Fruit fly (Drosophila melanogaster) whole organism, prepupa: ENCODE results near the gene CG15471.

ENCODE experiments used
- Blimp-1 ChIP-seq: fragments of 200-800 bp; sonication (Bioruptor generic); optimal IDR thresholded peaks from 3 replicates; lab custom pipeline; 2017; ENCODE audit warnings: missing biosample characterization, missing genetic modification characterization, mild to moderate bottlenecking, moderate library complexity, missing genetic modification reagents
- CG10631 ChIP-seq: fragments of 200-800 bp; sonication (Bioruptor generic); optimal IDR thresholded peaks from 2 replicates; lab custom pipeline; 2016; ENCODE audit warnings: missing biosample characterization, missing genetic modification characterization
- CG10669 ChIP-seq: fragments of 200-800 bp; sonication (Bioruptor generic); optimal IDR thresholded peaks from 3 replicates; lab custom pipeline; 2018; ENCODE audit warnings: missing biosample characterization, mild to moderate bottlenecking, missing genetic modification characterization, moderate library complexity
- CG11294 ChIP-seq: fragments of 200-800 bp; sonication (Bioruptor generic); IDR thresholded peaks from 2 replicates; pipeline ENCODE4 v1.3.6; 2022; ENCODE audit warnings: missing biosample characterization, missing genetic modification characterization
- CG11762 ChIP-seq: fragments of 200-800 bp; sonication (Bioruptor generic); optimal IDR thresholded peaks from 3 replicates; lab custom pipeline; 2016; ENCODE audit warnings: missing biosample characterization, missing genetic modification characterization; ENCODE audit not compliant: insufficient read depth
- CG11902 ChIP-seq: fragments of 200-800 bp; sonication (Bioruptor generic); optimal IDR thresholded peaks from 3 replicates; lab custom pipeline; 2016; ENCODE audit warnings: missing biosample characterization, missing genetic modification characterization
- CG1621 ChIP-seq: fragments of 200-800 bp; sonication (Bioruptor generic); optimal IDR thresholded peaks from 3 replicates; lab custom pipeline; 2018; ENCODE audit warnings: missing biosample characterization, mild to moderate bottlenecking, missing genetic modification characterization
- CG16779 ChIP-seq: fragments of 200-800 bp; sonication (Bioruptor generic); optimal IDR thresholded peaks from 3 replicates; lab custom pipeline; 2017; ENCODE audit warnings: missing biosample characterization, mild to moderate bottlenecking, missing genetic modification characterization
- CG3032 ChIP-seq: fragments of 200-800 bp; optimal IDR thresholded peaks from 2 replicates; lab custom pipeline; 2019; ENCODE audit warnings: missing biosample characterization, mild to moderate bottlenecking, missing genetic modification characterization, moderate library complexity
- CG31627 ChIP-seq: fragments of 200-800 bp; sonication (Bioruptor generic); optimal IDR thresholded peaks from 3 replicates; lab custom pipeline; 2016; ENCODE audit warnings: missing biosample characterization, missing genetic modification characterization
- CG32006 ChIP-seq: fragments of 200-800 bp; sonication (Bioruptor generic); optimal IDR thresholded peaks from 3 replicates; lab custom pipeline; 2017; ENCODE audit warnings: missing biosample characterization, mild to moderate bottlenecking, missing genetic modification characterization
- CG3919 ChIP-seq: fragments of 200-800 bp; sonication (Bioruptor generic); optimal IDR thresholded peaks from 3 replicates; lab custom pipeline; 2016; ENCODE audit warnings: missing biosample characterization, missing genetic modification characterization
- CG6163 ChIP-seq: fragments of 200-800 bp; sonication (Bioruptor generic); IDR thresholded peaks from 3 replicates; pipeline ENCODE4 v1.3.6; 2022; ENCODE audit warnings: missing biosample characterization, missing genetic modification characterization
- CG6276 ChIP-seq: fragments of 200-800 bp; sonication (Bioruptor generic); optimal IDR thresholded peaks from 2 replicates; lab custom pipeline; 2017; ENCODE audit warnings: missing biosample characterization, mild to moderate bottlenecking, missing genetic modification characterization
- CG6792 ChIP-seq: fragments of 200-800 bp; sonication (Bioruptor generic); optimal IDR thresholded peaks from 3 replicates; lab custom pipeline; 2016; ENCODE audit warnings: missing biosample characterization, missing genetic modification characterization
- CG6808 ChIP-seq: fragments of 200-800 bp; sonication (Bioruptor generic); optimal IDR thresholded peaks from 3 replicates; lab custom pipeline; 2017; ENCODE audit warnings: missing biosample characterization, missing genetic modification characterization, mild to moderate bottlenecking, moderate library complexity, missing genetic modification reagents
- CG7368 ChIP-seq: fragments of 200-800 bp; sonication (Bioruptor generic); optimal IDR thresholded peaks from 3 replicates; lab custom pipeline; 2016; ENCODE audit warnings: missing biosample characterization, missing genetic modification characterization
- CG8119 ChIP-seq: fragments of 200-800 bp; sonication (Bioruptor generic); IDR thresholded peaks from 3 replicates; pipeline ENCODE4 v1.3.6; 2022; ENCODE audit warnings: missing biosample characterization, missing genetic modification characterization
- CG8632 ChIP-seq: fragments of 200-800 bp; sonication (Bioruptor generic); optimal IDR thresholded peaks from 3 replicates; lab custom pipeline; 2016; ENCODE audit warnings: missing biosample characterization, missing genetic modification characterization
- Eip78C ChIP-seq: fragments of 200-800 bp; sonication (Bioruptor generic); peaks from one replicate; lab custom pipeline; 2016; ENCODE audit warnings: missing biosample characterization, missing genetic modification characterization
- Eip93F ChIP-seq: fragments of 200-800 bp; sonication (Bioruptor generic); optimal IDR thresholded peaks from 2 replicates; lab custom pipeline; 2016; ENCODE audit warnings: missing biosample characterization, mild to moderate bottlenecking, missing genetic modification characterization
- Ets21C ChIP-seq: fragments of 200-800 bp; sonication (Bioruptor generic); optimal IDR thresholded peaks from 3 replicates; lab custom pipeline; 2016; ENCODE audit warnings: missing biosample characterization, missing genetic modification characterization
- Hr4 ChIP-seq: fragments of 200-800 bp; sonication (Bioruptor generic); optimal IDR thresholded peaks from 3 replicates; lab custom pipeline; 2016; ENCODE audit warnings: missing biosample characterization, missing genetic modification characterization
- Met ChIP-seq: fragments of 200-800 bp; sonication (Bioruptor generic); optimal IDR thresholded peaks from 3 replicates; lab custom pipeline; 2016; ENCODE audit warnings: missing biosample characterization, missing genetic modification characterization
- Sox14 ChIP-seq: fragments of 200-800 bp; sonication (Bioruptor generic); optimal IDR thresholded peaks from 3 replicates; lab custom pipeline; 2016; ENCODE audit warnings: missing biosample characterization, missing genetic modification characterization
- acj6 ChIP-seq: fragments of 200-800 bp; sonication (Bioruptor generic); optimal IDR thresholded peaks from 3 replicates; lab custom pipeline; 2016; ENCODE audit warnings: missing biosample characterization, missing genetic modification characterization
- cyc ChIP-seq: fragments of 200-800 bp; sonication (Bioruptor generic); optimal IDR thresholded peaks from 3 replicates; lab custom pipeline; 2016; ENCODE audit warnings: missing biosample characterization, missing genetic modification characterization
- dac ChIP-seq: fragments of 200-800 bp; sonication (Bioruptor generic); optimal IDR thresholded peaks from 2 replicates; lab custom pipeline; 2017; ENCODE audit warnings: missing biosample characterization, mild to moderate bottlenecking, missing genetic modification characterization
- dsx ChIP-seq: fragments of 200-800 bp; optimal IDR thresholded peaks from 3 replicates; lab custom pipeline; 2019; ENCODE audit warnings: missing biosample characterization, mild to moderate bottlenecking, missing genetic modification characterization, moderate library complexity; ENCODE audit not compliant: poor library complexity, severe bottlenecking
- eg ChIP-seq: fragments of 200-800 bp; sonication (Bioruptor generic); IDR thresholded peaks from 3 replicates; pipeline ENCODE4 v1.3.6; 2022; ENCODE audit warnings: missing biosample characterization, missing genetic modification characterization
- esn ChIP-seq: fragments of 200-800 bp; sonication (Bioruptor generic); optimal IDR thresholded peaks from 2 replicates; lab custom pipeline; 2016; ENCODE audit warnings: missing biosample characterization, mild to moderate bottlenecking, missing genetic modification characterization, moderate library complexity
- net ChIP-seq: fragments of 200-800 bp; sonication (Bioruptor generic); optimal IDR thresholded peaks from 3 replicates; lab custom pipeline; 2016; ENCODE audit warnings: missing biosample characterization, missing genetic modification characterization
- pdm3 ChIP-seq: fragments of 200-800 bp; sonication (Bioruptor generic); optimal IDR thresholded peaks from 3 replicates; lab custom pipeline; 2016; ENCODE audit warnings: missing biosample characterization, missing genetic modification characterization
- spab ChIP-seq: fragments of 200-800 bp; sonication (Bioruptor generic); optimal IDR thresholded peaks from 2 replicates; lab custom pipeline; 2017; ENCODE audit warnings: missing biosample characterization, mild to moderate bottlenecking, missing genetic modification characterization, missing genetic modification reagents
- svp ChIP-seq: fragments of 200-800 bp; sonication (Bioruptor generic); peaks from one replicate; lab custom pipeline; 2016; ENCODE audit warnings: missing biosample characterization, missing genetic modification characterization
- topi ChIP-seq: fragments of 200-800 bp; sonication (Bioruptor generic); optimal IDR thresholded peaks from 3 replicates; lab custom pipeline; 2016; ENCODE audit warnings: missing biosample characterization, missing genetic modification characterization
- vri ChIP-seq: fragments of 200-800 bp; sonication (Bioruptor generic); optimal IDR thresholded peaks from 3 replicates; lab custom pipeline; 2016; ENCODE audit warnings: missing biosample characterization, mild to moderate bottlenecking, missing genetic modification characterization

Gene CG15471

dm6 chrX:4771488-4771887 is 11.1 kb downstream of the CG15471 start, which contains the start of gene Klf15:
Klf15 (minus strand) TSS chrX:4771588.
- TF ChIP-seq CG7368 (GFP tag; lab: Kevin White, UChicago) = no peak
- TF ChIP-seq, all 60 proteins: peak for 0

- TF ChIP-seq CG32006 (GFP tag; lab: Kevin White, UChicago) (no peak), CG6276 (GFP tag; lab: Kevin White, UChicago) (no peak), CG31627 (GFP tag; lab: Kevin White, UChicago) (no peak), acj6 (no peak), CG16779 (no peak)
These were observed 12.6 kb downstream of the CG15471 start, which contains the start of gene CG15472 for dm6 chrX:4770037-4770436. CG15472 (minus strand) TSS chrX:4770137.

DNA sequence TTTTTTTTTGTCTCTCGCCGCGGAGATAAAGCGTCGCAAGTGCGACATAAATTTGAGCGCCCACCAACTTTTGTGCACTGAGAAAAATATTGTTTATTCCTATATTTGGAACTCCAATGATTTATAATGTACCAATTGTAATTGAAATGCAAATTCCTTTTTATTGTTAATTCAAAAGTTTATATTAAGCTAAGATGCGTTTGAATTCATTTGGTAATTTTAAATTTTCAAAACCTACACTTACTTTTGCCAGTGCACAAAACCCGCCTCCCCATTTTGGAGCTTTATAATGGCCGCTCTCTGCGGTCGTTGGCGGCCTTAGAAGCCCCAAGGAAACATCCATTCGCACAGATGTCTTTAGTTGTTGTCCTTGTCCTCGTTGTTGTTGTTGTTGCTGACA is 20.3 kb downstream of the CG15471 start:
- TF ChIP-seq CG7368 (GFP tag; lab: Kevin White, UChicago) = no peak
- TF ChIP-seq dac (GFP tag; lab: Kevin White, UChicago) = no peak
- TF ChIP-seq CG8632 (GFP tag; lab: Kevin White, UChicago) = no peak
- no peak for TF ChIP-seq dsx (GFP tag; lab: Kevin White, UChicago)
- 0 out of 3 replicates have a peak, but pooled peaks have one; percentile 36 for TF ChIP-seq eg (GFP tag; lab: Robert Waterston, UW)
- TF ChIP-seq CG11294 (GFP tag; lab: Robert Waterston, UW) = no peak
- TF ChIP-seq spab (GFP tag; lab: Kevin White, UChicago) = no peak
- no peak for TF ChIP-seq CG6792 (GFP tag; lab: Kevin White, UChicago)
- no peak for TF ChIP-seq CG6276 (GFP tag; lab: Kevin White, UChicago)
- TF ChIP-seq CG10631 = no peak
- TF ChIP-seq topi = no peak
- TF ChIP-seq CG1621 = no peak
- no peak for TF ChIP-seq acj6
- no peak for TF ChIP-seq Sox14 (GFP tag; lab: Kevin White, UChicago)
- no peak for TF ChIP-seq Eip93F (GFP tag; lab: Kevin White, UChicago)
- TF ChIP-seq Hr4 (GFP tag; lab: Kevin White, UChicago) = no peak
- TF ChIP-seq CG31627 (GFP tag; lab: Kevin White, UChicago) = no peak
- TF ChIP-seq CG6808 = no peak
- TF ChIP-seq CG8119 (GFP tag; lab: Robert Waterston, UW) = 0 out of 3 replicates have a peak, but pooled peaks have one; percentile 24
- TF ChIP-seq CG3032 (tag; lab: Kevin White, UChicago) = no peak
- peak; percentile 54 for TF ChIP-seq Eip78C (GFP tag; lab: Kevin White, UChicago)
- TF ChIP-seq CG11902 (GFP tag; lab: Kevin White, UChicago) = no peak
- TF ChIP-seq pdm3 (GFP tag; lab: Kevin White, UChicago) = no peak
- TF ChIP-seq CG32006 (GFP tag; lab: Kevin White, UChicago) = peak; percentile 39
- peak; percentile 63 for TF ChIP-seq svp (GFP tag; lab: Kevin White, UChicago)
- TF ChIP-seq Met (GFP tag; lab: Kevin White, UChicago) = peak; percentile 0
- TF ChIP-seq CG6163 = 0 out of 3 replicates have a peak, but pooled peaks have one; percentile 22
- TF ChIP-seq CG3919 (GFP tag; lab: Kevin White, UChicago) = peak; percentile 5
- no peak for TF ChIP-seq cyc
- TF ChIP-seq Ets21C = no peak
- no peak for TF ChIP-seq CG10669
- no peak for TF ChIP-seq net
- no peak for TF ChIP-seq Blimp-1 (GFP tag; lab: Kevin White, UChicago)
- no peak for TF ChIP-seq esn
- TF ChIP-seq vri = no peak
- TF ChIP-seq CG11762 (GFP tag; lab: Kevin White, UChicago) = no peak
